Worm (Caenorhabditis elegans) whole organism, L2 larva: ENCODE results near the gene gpx-5.

Experiments
- C34F6.9 ChIP-seq: fragments of 150-350 bp; optimal IDR thresholded peaks from 2 replicates; lab custom pipeline; 2014; ENCODE audit warnings: missing biosample characterization, missing genetic modification characterization
- F13H6.1 ChIP-seq: sonication (generic microtip); optimal IDR thresholded peaks from 2 replicates; lab custom pipeline; 2016; ENCODE audit warnings: missing genetic modification characterization, missing compliant biosample characterization
- R02D3.7 ChIP-seq: fragments of 150-350 bp; optimal IDR thresholded peaks from 2 replicates; lab custom pipeline; 2014; ENCODE audit warnings: missing biosample characterization, missing genetic modification characterization
- Y55F3AM.14 ChIP-seq: fragments of 200-800 bp; sonication (Bioruptor generic); optimal IDR thresholded peaks from 2 replicates; lab custom pipeline; 2018; ENCODE audit warnings: mild to moderate bottlenecking, missing genetic modification characterization, missing compliant biosample characterization
- aly-2 ChIP-seq: fragments of 150-350 bp; optimal IDR thresholded peaks from 2 replicates; lab custom pipeline; 2014; ENCODE audit warnings: missing biosample characterization, missing genetic modification characterization
- blmp-1 ChIP-seq: sonication (generic microtip); optimal IDR thresholded peaks from 2 replicates; lab custom pipeline; 2017; ENCODE audit warnings: missing genetic modification characterization, mild to moderate bottlenecking, missing compliant biosample characterization, antibody characterized with exemption, moderate library complexity; ENCODE audit not compliant: insufficient read depth
- ceh-16 ChIP-seq: fragments of 150-350 bp; optimal IDR thresholded peaks from 2 replicates; lab custom pipeline; 2014; ENCODE audit warnings: missing biosample characterization, missing genetic modification characterization
- ceh-82 ChIP-seq: fragments of 150-350 bp; optimal IDR thresholded peaks from 2 replicates; lab custom pipeline; 2014; ENCODE audit warnings: missing biosample characterization, missing genetic modification characterization
- crh-2 ChIP-seq: sonication (generic microtip); optimal IDR thresholded peaks from 2 replicates; lab custom pipeline; 2017; ENCODE audit warnings: missing biosample characterization, missing genetic modification characterization
- dmd-4 ChIP-seq: sonication (generic microtip); optimal IDR thresholded peaks from 2 replicates; lab custom pipeline; 2017; ENCODE audit warnings: missing biosample characterization, missing genetic modification characterization
- egl-27 ChIP-seq: sonication (generic microtip); optimal IDR thresholded peaks from 3 replicates; lab custom pipeline; 2017; ENCODE audit warnings: missing biosample characterization, missing genetic modification reagents, missing genetic modification characterization
- elt-3 ChIP-seq: sonication (generic microtip); optimal IDR thresholded peaks from 2 replicates; lab custom pipeline; 2017; ENCODE audit warnings: missing biosample characterization, missing genetic modification characterization
- fos-1 ChIP-seq: fragments of 150-350 bp; optimal IDR thresholded peaks from 2 replicates; lab custom pipeline; 2014; ENCODE audit warnings: missing biosample characterization, missing genetic modification characterization
- gmeb-1 ChIP-seq: fragments of 150-350 bp; optimal IDR thresholded peaks from 2 replicates; lab custom pipeline; 2014; ENCODE audit warnings: missing biosample characterization, missing genetic modification characterization
- lin-11 ChIP-seq: fragments of 150-350 bp; sonication (generic microtip); optimal IDR thresholded peaks from 2 replicates; lab custom pipeline; 2014; ENCODE audit warnings: missing biosample characterization, missing genetic modification characterization, inconsistent platforms, mixed read lengths
- lin-13 ChIP-seq: fragments of 150-350 bp; optimal IDR thresholded peaks from 2 replicates; lab custom pipeline; 2014; ENCODE audit warnings: missing biosample characterization, missing genetic modification reagents, missing genetic modification characterization
- lin-39 ChIP-seq: fragments of 150-350 bp; optimal IDR thresholded peaks from 2 replicates; lab custom pipeline; 2014; ENCODE audit warnings: missing biosample characterization, missing genetic modification reagents, missing genetic modification characterization
- lsy-2 ChIP-seq, 2 experiments: fragments of 150-350 bp in 1 of 2; sonication (generic microtip) in 1 of 2; optimal IDR thresholded peaks; 2 replicates each; lab custom pipeline; 2014 to 2017; ENCODE audit warnings: missing biosample characterization in 2 of 2, missing genetic modification characterization in 2 of 2
- mab-5 ChIP-seq: fragments of 150-350 bp; optimal IDR thresholded peaks from 2 replicates; lab custom pipeline; 2014; ENCODE audit warnings: missing biosample characterization, missing genetic modification characterization
- mdl-1 ChIP-seq, 2 experiments: fragments of 150-350 bp in 1 of 2; sonication (generic microtip) in 1 of 2; optimal IDR thresholded peaks; 2 replicates each; lab custom pipeline; 2017; ENCODE audit warnings: missing biosample characterization in 2 of 2, missing genetic modification characterization in 2 of 2
- nhr-10 ChIP-seq: sonication (generic microtip); optimal IDR thresholded peaks from 2 replicates; lab custom pipeline; 2017; ENCODE audit warnings: missing biosample characterization, missing genetic modification characterization
- nhr-11 ChIP-seq: fragments of 150-350 bp; optimal IDR thresholded peaks from 2 replicates; lab custom pipeline; 2014; ENCODE audit warnings: missing biosample characterization, missing genetic modification characterization
- nhr-12 ChIP-seq: fragments of 150-350 bp; optimal IDR thresholded peaks from 2 replicates; lab custom pipeline; 2014; ENCODE audit warnings: missing biosample characterization, missing genetic modification characterization
- nhr-129 ChIP-seq: fragments of 150-350 bp; optimal IDR thresholded peaks from 2 replicates; lab custom pipeline; 2014; ENCODE audit warnings: missing biosample characterization, missing genetic modification characterization
- nhr-21 ChIP-seq: fragments of 150-350 bp; optimal IDR thresholded peaks from 2 replicates; lab custom pipeline; 2014; ENCODE audit warnings: missing biosample characterization, missing genetic modification characterization
- nhr-25 ChIP-seq: fragments of 150-350 bp; sonication (generic microtip); optimal IDR thresholded peaks from 3 replicates; lab custom pipeline; 2014; ENCODE audit warnings: missing biosample characterization, missing genetic modification characterization
- sem-4 ChIP-seq: fragments of 150-350 bp; optimal IDR thresholded peaks from 2 replicates; lab custom pipeline; 2014; ENCODE audit warnings: missing biosample characterization, missing genetic modification reagents, missing genetic modification characterization
- skn-1 ChIP-seq: sonication (generic microtip); optimal IDR thresholded peaks from 2 replicates; lab custom pipeline; 2017; ENCODE audit warnings: missing biosample characterization, missing genetic modification characterization
- sma-3 ChIP-seq: sonication (generic microtip); optimal IDR thresholded peaks from 2 replicates; lab custom pipeline; 2016; ENCODE audit warnings: missing genetic modification reagents, missing genetic modification characterization, missing compliant biosample characterization
- sma-9 ChIP-seq, 2 experiments: fragments of 150-350 bp in 1 of 2; sonication (generic microtip) in 1 of 2; optimal IDR thresholded peaks; 2 replicates each; lab custom pipeline; 2014 to 2016; ENCODE audit warnings: missing genetic modification characterization in 2 of 2, mild to moderate bottlenecking in 1 of 2, missing biosample characterization in 1 of 2, missing compliant biosample characterization in 1 of 2, missing genetic modification reagents in 1 of 2, moderate library complexity in 1 of 2
- snpc-4 ChIP-seq: fragments of 150-350 bp; optimal IDR thresholded peaks from 2 replicates; lab custom pipeline; 2014; ENCODE audit warnings: missing biosample characterization, missing genetic modification characterization
- unc-39 ChIP-seq: fragments of 150-350 bp; optimal IDR thresholded peaks from 2 replicates; lab custom pipeline; 2014; ENCODE audit warnings: missing biosample characterization, missing genetic modification characterization
- unc-55 ChIP-seq: fragments of 150-350 bp; sonication (generic microtip); optimal IDR thresholded peaks from 3 replicates; lab custom pipeline; 2014; ENCODE audit warnings: missing biosample characterization, missing genetic modification reagents, missing genetic modification characterization
- zag-1 ChIP-seq: fragments of 150-350 bp; optimal IDR thresholded peaks from 2 replicates; lab custom pipeline; 2014; ENCODE audit warnings: missing biosample characterization, missing genetic modification characterization
- ztf-11 ChIP-seq: sonication (generic microtip); optimal IDR thresholded peaks from 2 replicates; lab custom pipeline; 2017; ENCODE audit warnings: missing biosample characterization, missing genetic modification characterization
- ztf-4 ChIP-seq: fragments of 150-350 bp; optimal IDR thresholded peaks from 2 replicates; lab custom pipeline; 2014; ENCODE audit warnings: missing biosample characterization, missing genetic modification characterization

gpx-5 gene

ce11 chrX:9548890-9549289, 35.6 kb upstream of the gpx-5 start (continued):
- no peak for TF ChIP-seq R02D3.7
- TF ChIP-seq nhr-12 (tag; lab: Kevin White, UChicago): no peak

- no peak for TF ChIP-seq sem-4 (tag; lab: Kevin White, UChicago)
- peak; percentile 16 for TF ChIP-seq nhr-129 (tag; lab: Kevin White, UChicago)
- peak; percentile 43 for TF ChIP-seq unc-55 (GFP tag; lab: Kevin White, UChicago)
- TF ChIP-seq blmp-1 (tag; lab: Kevin White, UChicago): peak; percentile 42
- TF ChIP-seq aly-2 (tag; lab: Kevin White, UChicago): no peak
- TF ChIP-seq nhr-25 (tag; lab: Kevin White, UChicago): peak; percentile 57
- peak; percentile 22 for TF ChIP-seq Y55F3AM.14
- TF ChIP-seq, all 48 proteins: peak for 5
Observed at ce11 chrX:9549657-9550369, 34.7 kb upstream of the gpx-5 start.

ce11 chrX:9550519-9550918, 33.9 kb upstream of the gpx-5 start:
- TF ChIP-seq sma-9 (GFP tag; optimal IDR thresholded peaks at IDR 0.05; lab: Kevin White, UChicago) (peak; percentile 21), sma-9 (tag; optimal IDR thresholded peaks at IDR 0.05; lab: Kevin White, UChicago) (no peak), nhr-12 (tag; lab: Kevin White, UChicago) (no peak), Y55F3AM.14 (no peak), fos-1 (peak; percentile 72)
- TF ChIP-seq, all 48 proteins: peak for 2

- TF ChIP-seq mdl-1 (tag; optimal IDR thresholded peaks at IDR 0.05; lab: Kevin White, UChicago) (peak; percentile 67 to 77), F13H6.1 (tag; lab: Kevin White, UChicago) (peak; percentile 79), zag-1 (tag; lab: Kevin White, UChicago) (peak; percentile 15), blmp-1 (tag; lab: Kevin White, UChicago) (peak; percentile 67), crh-2 (tag; lab: Kevin White, UChicago) (peak; percentile 35), Y55F3AM.14 (peak; percentile 29), nhr-21 (tag; lab: Kevin White, UChicago) (peak; percentile 64), dmd-4 (tag; lab: Kevin White, UChicago) (no peak), unc-39 (no peak), lin-11 (tag; lab: Kevin White, UChicago) (peak; percentile 30), nhr-129 (tag; lab: Kevin White, UChicago) (peak; percentile 52), skn-1 (tag; lab: Kevin White, UChicago) (no peak), egl-27 (tag; lab: Kevin White, UChicago) (peak; percentile 49), sma-3 (GFP tag; lab: Kevin White, UChicago) (peak; percentile 77), C34F6.9 (tag; lab: Kevin White, UChicago) (peak; percentile 52), sem-4 (tag; lab: Kevin White, UChicago) (peak; percentile 51), ceh-16 (no peak), ceh-82 (no peak), fos-1 (peak; percentile 48), nhr-10 (tag; lab: Kevin White, UChicago) (no peak), lin-39 (tag; lab: Kevin White, UChicago) (no peak), lsy-2 (tag; optimal IDR thresholded peaks at IDR 0.05; lab: Kevin White, UChicago) (peak in 1 of 2 experiments; percentile 57), lin-13 (GFP tag; lab: Kevin White, UChicago) (peak; percentile 19), mab-5 (tag; lab: Kevin White, UChicago) (no peak), gmeb-1 (tag; lab: Kevin White, UChicago) (no peak), sma-9 (GFP tag; optimal IDR thresholded peaks at IDR 0.05; lab: Kevin White, UChicago) (peak; percentile 35), sma-9 (tag; optimal IDR thresholded peaks at IDR 0.05; lab: Kevin White, UChicago) (peak; percentile 4), snpc-4 (tag; lab: Kevin White, UChicago) (no peak), ztf-4 (tag; lab: Kevin White, UChicago) (no peak), ztf-11 (tag; lab: Kevin White, UChicago) (no peak), nhr-25 (tag; lab: Kevin White, UChicago) (peak; percentile 91), elt-3 (tag; lab: Kevin White, UChicago) (no peak), nhr-11 (tag; lab: Kevin White, UChicago) (no peak)
Observed at ce11 chrX:9551112-9551511, 33.4 kb upstream of the gpx-5 start.
